Fruit fly (Drosophila melanogaster): ENCODE results near the gene CG13003.

Gene CG13003

dm6 chrX:16848978-16849377 lies 27.4 kb downstream of the CG13003 start (continued):
- 0 out of 2 replicates have a peak, but pooled peaks have one; percentile 13 for TF ChIP-seq peb (GFP tag; IDR thresholded peaks at IDR 0.05)
- TF ChIP-seq CG12942 (GFP tag; optimal IDR thresholded peaks at IDR 0.05) = no peak
- TF ChIP-seq CG4820 (GFP tag; optimal IDR thresholded peaks at IDR 0.05) = peak; percentile 1
- TF ChIP-seq CG6254 (GFP tag; optimal IDR thresholded peaks at IDR 0.05) = peak; percentile 18
- TF ChIP-seq ranshi (GFP tag; IDR thresholded peaks at IDR 0.05) = peak; percentile 16; the same call in 1 of the 2 replicates
- TF ChIP-seq phol (tag; optimal IDR thresholded peaks at IDR 0.05) = peak; percentile 40
- TF ChIP-seq CG13424 (tag; optimal IDR thresholded peaks at IDR 0.05) = peak; percentile 12
- no peak for TF ChIP-seq CG13287 (GFP tag; IDR thresholded peaks at IDR 0.05; ENCODE audit: partially characterized antibody)
- TF ChIP-seq prd (optimal IDR thresholded peaks at IDR 0.05) = no peak
- TF ChIP-seq prd (GFP tag; IDR thresholded peaks at IDR 0.05) = peak; percentile 24; the same call in 1 of the 3 replicates
- no peak for TF ChIP-seq hkb (optimal IDR thresholded peaks at IDR 0.05)
- peak; percentile 43; the same call in 1 of the 2 replicates for TF ChIP-seq hkb (GFP tag; IDR thresholded peaks at IDR 0.05)
- peak; percentile 53 for TF ChIP-seq CG10979 (tag; optimal IDR thresholded peaks at IDR 0.05)
- peak in 1 of 2 experiments; percentile 8 for TF ChIP-seq Hr51 (GFP tag; optimal IDR thresholded peaks at IDR 0.05)
- no peak for TF ChIP-seq pan (optimal IDR thresholded peaks at IDR 0.05)
- peak in 1 of 2 experiments; percentile 8 for TF ChIP-seq pan (GFP tag; optimal IDR thresholded peaks at IDR 0.05 in 1 of 2, IDR thresholded peaks at IDR 0.05 in 1 of 2)
- no peak for TF ChIP-seq NC2α (GFP tag; optimal IDR thresholded peaks at IDR 0.05)

- TF ChIP-seq CG10979 (tag; optimal IDR thresholded peaks at IDR 0.05) (peak; percentile 99), BEAF-32 (GFP tag; optimal IDR thresholded peaks at IDR 0.05) (no peak), Med (GFP tag) (peak; percentile 59), D19A (tag; optimal IDR thresholded peaks at IDR 0.05) (no peak), sens (GFP tag) (peak; percentile 21), Pdp1 (GFP tag; optimal IDR thresholded peaks at IDR 0.05) (peak in 1 of 2 experiments; percentile 68), CTCF (GFP tag; optimal IDR thresholded peaks at IDR 0.05) (peak; percentile 91)
Observed at dm6 chrX:16846575-16846974, 29.8 kb downstream of the CG13003 start.

dm6 chrX:16844295-16844694 lies 32.0 kb downstream of the CG13003 start, which contains the start of gene RSG7:
Gene RSG7 (minus strand): TSS chrX:16844433.
- no peak for TF ChIP-seq CG7357 (GFP tag; IDR thresholded peaks at IDR 0.05)
- TF ChIP-seq schlank (tag; optimal IDR thresholded peaks at IDR 0.05) = no peak
- TF ChIP-seq Dref (GFP tag; IDR thresholded peaks at IDR 0.05) = peak; percentile 42
- no peak for TF ChIP-seq kni (GFP tag; optimal IDR thresholded peaks at IDR 0.05)
- peak; percentile 27; the same call in 1 of the 2 replicates for TF ChIP-seq MBD-R2 (GFP tag; IDR thresholded peaks at IDR 0.05)
- no peak for TF ChIP-seq CG2712 (tag; optimal IDR thresholded peaks at IDR 0.05)
- no peak for TF ChIP-seq Hmr (GFP tag; optimal IDR thresholded peaks at IDR 0.05)
- no peak for TF ChIP-seq E2f2 (GFP tag; IDR thresholded peaks at IDR 0.05)
- no peak for TF ChIP-seq pfk (GFP tag; optimal IDR thresholded peaks at IDR 0.05)
- no peak for TF ChIP-seq bcd (GFP tag; optimal IDR thresholded peaks at IDR 0.05)
- TF ChIP-seq pzg (GFP tag; optimal IDR thresholded peaks at IDR 0.05) = peak; percentile 3
- no peak for TF ChIP-seq pan (optimal IDR thresholded peaks at IDR 0.05)
- no peak for TF ChIP-seq pan (GFP tag; optimal IDR thresholded peaks at IDR 0.05 in 1 of 2, IDR thresholded peaks at IDR 0.05 in 1 of 2)
- TF ChIP-seq CG12071 (GFP tag; optimal IDR thresholded peaks at IDR 0.05) = no peak
- TF ChIP-seq CG10979 (tag; optimal IDR thresholded peaks at IDR 0.05) = no peak
- TF ChIP-seq ewg (GFP tag; optimal IDR thresholded peaks at IDR 0.05) = peak; percentile 89
- TF ChIP-seq Deaf1 (tag; optimal IDR thresholded peaks at IDR 0.05) = peak; percentile 5
- no peak for TF ChIP-seq Xbp1 (GFP tag; optimal IDR thresholded peaks at IDR 0.05)
- TF ChIP-seq Taf1 (GFP tag; IDR thresholded peaks at IDR 0.05) = no peak
- TF ChIP-seq Lpt (GFP tag; optimal IDR thresholded peaks at IDR 0.05) = no peak
- TF ChIP-seq Doc2 (GFP tag; IDR thresholded peaks at IDR 0.05) = no peak
- TF ChIP-seq HLH3B (GFP tag; IDR thresholded peaks at IDR 0.05) = no peak
- no peak for TF ChIP-seq CG9215 (GFP tag; IDR thresholded peaks at IDR 0.05)
- TF ChIP-seq Usf (GFP tag; optimal IDR thresholded peaks at IDR 0.05) = no peak
- no peak for TF ChIP-seq CG33557 (GFP tag; optimal IDR thresholded peaks at IDR 0.05)
- TF ChIP-seq CG6854 (GFP tag; optimal IDR thresholded peaks at IDR 0.05) = no peak
- no peak for TF ChIP-seq TFAM (GFP tag; optimal IDR thresholded peaks at IDR 0.05)
- TF ChIP-seq CG18764 (GFP tag; optimal IDR thresholded peaks at IDR 0.05) = no peak
- peak; percentile 32 to 57 for TF ChIP-seq Trl (optimal IDR thresholded peaks at IDR 0.05)
- TF ChIP-seq Trl (GFP tag; optimal IDR thresholded peaks at IDR 0.05) = no peak
